Worm (Caenorhabditis elegans) whole organism, L1 larva: ENCODE results near the gene srh-295.

ENCODE experiments used
- C16A3.4 ChIP-seq: fragments of 150-350 bp; optimal IDR thresholded peaks from 2 replicates; lab custom pipeline; 2014; ENCODE audit warnings: missing biosample characterization, missing genetic modification characterization
- C34B4.2 ChIP-seq: sonication (generic microtip); optimal IDR thresholded peaks from 2 replicates; lab custom pipeline; 2017; ENCODE audit warnings: mild to moderate bottlenecking, missing genetic modification characterization, missing compliant biosample characterization
- F16B12.6 ChIP-seq: fragments of 150-350 bp; optimal IDR thresholded peaks from 2 replicates; lab custom pipeline; 2014; ENCODE audit warnings: missing biosample characterization, missing genetic modification characterization
- aha-1 ChIP-seq: fragments of 150-350 bp; optimal IDR thresholded peaks from 2 replicates; lab custom pipeline; 2014; ENCODE audit warnings: missing biosample characterization, missing genetic modification characterization
- aly-2 ChIP-seq: fragments of 150-350 bp; optimal IDR thresholded peaks from 2 replicates; lab custom pipeline; 2014; ENCODE audit warnings: missing biosample characterization, missing genetic modification characterization
- blmp-1 ChIP-seq: fragments of 150-350 bp; optimal IDR thresholded peaks from 2 replicates; lab custom pipeline; 2014; ENCODE audit warnings: missing biosample characterization, missing genetic modification characterization
- ceh-63 ChIP-seq: fragments of 200-800 bp; sonication (Bioruptor generic); optimal IDR thresholded peaks from 2 replicates; lab custom pipeline; 2018; ENCODE audit warnings: mild to moderate bottlenecking, missing genetic modification characterization, missing compliant biosample characterization
- ceh-90 ChIP-seq: sonication (generic microtip); optimal IDR thresholded peaks from 2 replicates; lab custom pipeline; 2016; ENCODE audit warnings: missing genetic modification characterization, missing compliant biosample characterization
- efl-1 ChIP-seq, 4 experiments: fragments of 150-350 bp; optimal IDR thresholded peaks in 3 of 4; peaks in 1 of 4; 1 replicate in 1 of 4; 2 replicates in 3 of 4; lab custom pipeline; 2014; ENCODE audit warnings: missing biosample characterization in 2 of 4, missing genetic modification characterization in 2 of 4, missing genetic modification reagents in 2 of 4
- egl-13 ChIP-seq: sonication (generic microtip); optimal IDR thresholded peaks from 2 replicates; lab custom pipeline; 2016; ENCODE audit warnings: missing genotype, missing genetic modification reagents, missing genetic modification characterization, missing compliant biosample characterization
- elt-2 ChIP-seq: sonication (generic microtip); optimal IDR thresholded peaks from 2 replicates; lab custom pipeline; 2016; ENCODE audit warnings: missing genetic modification characterization, mild to moderate bottlenecking, inconsistent platforms, missing compliant biosample characterization, missing genetic modification reagents
- elt-3 ChIP-seq, 6 experiments: fragments of 150-350 bp in 1 of 6; sonication (generic microtip); optimal IDR thresholded peaks; 2 replicates each; lab custom pipeline; 2017 to 2018; ENCODE audit warnings: missing biosample characterization in 6 of 6, missing genetic modification characterization in 6 of 6, inconsistent platforms in 1 of 6
- fos-1 ChIP-seq: fragments of 150-350 bp; optimal IDR thresholded peaks from 2 replicates; lab custom pipeline; 2014; ENCODE audit warnings: missing biosample characterization, missing genetic modification characterization
- grh-1 ChIP-seq: fragments of 200-800 bp; sonication (Bioruptor generic); IDR thresholded peaks from 2 replicates; pipeline ENCODE4 v1.3.6; 2022; ENCODE audit warnings: missing genetic modification reagents, missing genetic modification characterization, missing compliant biosample characterization
- hpl-2 ChIP-seq: fragments of 150-350 bp; optimal IDR thresholded peaks from 2 replicates; lab custom pipeline; 2014; ENCODE audit warnings: missing biosample characterization, missing genetic modification reagents, missing genetic modification characterization
- irx-1 ChIP-seq: sonication (generic microtip); optimal IDR thresholded peaks from 2 replicates; lab custom pipeline; 2016; ENCODE audit warnings: missing genetic modification characterization, missing compliant biosample characterization
- isw-1 ChIP-seq: fragments of 200-800 bp; sonication (Bioruptor generic); IDR thresholded peaks from 2 replicates; pipeline ENCODE4 v1.3.6; 2022; ENCODE audit warnings: missing genetic modification characterization, missing compliant biosample characterization
- lin-13 ChIP-seq: fragments of 150-350 bp; optimal IDR thresholded peaks from 2 replicates; lab custom pipeline; 2014; ENCODE audit warnings: missing biosample characterization, missing genetic modification reagents, missing genetic modification characterization
- lin-14 ChIP-seq: fragments of 200-800 bp; sonication (Bioruptor generic); optimal IDR thresholded peaks from 2 replicates; lab custom pipeline; 2018; ENCODE audit warnings: mild to moderate bottlenecking, missing genetic modification characterization, moderate library complexity, missing compliant biosample characterization
- lin-35 ChIP-seq, 2 experiments: fragments of 150-350 bp; optimal IDR thresholded peaks; 2 replicates each; lab custom pipeline; 2014; ENCODE audit warnings: missing biosample characterization in 2 of 2, missing genetic modification characterization in 2 of 2, missing genetic modification reagents in 2 of 2
- lsy-2 ChIP-seq, 2 experiments: fragments of 150-350 bp; optimal IDR thresholded peaks; 2 replicates each; lab custom pipeline; 2014; ENCODE audit warnings: missing biosample characterization in 2 of 2, missing genetic modification characterization in 2 of 2
- mdl-1 ChIP-seq, 2 experiments: fragments of 150-350 bp; optimal IDR thresholded peaks; 2 replicates each; lab custom pipeline; 2014 to 2017; ENCODE audit warnings: missing biosample characterization in 2 of 2, missing genetic modification characterization in 2 of 2, inconsistent platforms in 1 of 2
- mef-2 ChIP-seq: fragments of 150-350 bp; optimal IDR thresholded peaks from 2 replicates; lab custom pipeline; 2014; ENCODE audit warnings: missing biosample characterization, missing genetic modification characterization
- nhr-11 ChIP-seq: fragments of 150-350 bp; optimal IDR thresholded peaks from 2 replicates; lab custom pipeline; 2014; ENCODE audit warnings: missing biosample characterization, missing genetic modification characterization
- nhr-19 ChIP-seq: fragments of 200-800 bp; sonication (Bioruptor generic); conservative IDR thresholded peaks from 2 replicates; pipeline ENCODE4 v1.3.6; 2022; ENCODE audit warnings: missing genetic modification characterization, missing compliant biosample characterization
- nhr-20 ChIP-seq: sonication (generic microtip); optimal IDR thresholded peaks from 2 replicates; lab custom pipeline; 2016; ENCODE audit warnings: mild to moderate bottlenecking, missing genetic modification characterization, missing compliant biosample characterization
- nhr-47 ChIP-seq: sonication (generic microtip); optimal IDR thresholded peaks from 2 replicates; lab custom pipeline; 2016; ENCODE audit warnings: mild to moderate bottlenecking, missing genetic modification characterization, moderate library complexity, missing compliant biosample characterization
- nhr-77 ChIP-seq: fragments of 150-350 bp; optimal IDR thresholded peaks from 2 replicates; lab custom pipeline; 2014; ENCODE audit warnings: missing biosample characterization, missing genetic modification characterization
- nhr-85 ChIP-seq: sonication (generic microtip); peaks from one replicate; lab custom pipeline; 2016; ENCODE audit warnings: missing genetic modification characterization, inconsistent platforms, missing compliant biosample characterization
- pag-3 ChIP-seq: sonication (generic microtip); optimal IDR thresholded peaks from 2 replicates; lab custom pipeline; 2017; ENCODE audit warnings: missing genetic modification characterization, mild to moderate bottlenecking, missing compliant biosample characterization, antibody characterized with exemption, borderline replicate concordance; ENCODE audit not compliant: insufficient read depth
- pax-3 ChIP-seq: fragments of 200-800 bp; sonication (Bioruptor generic); optimal IDR thresholded peaks from 2 replicates; lab custom pipeline; 2018; ENCODE audit warnings: mild to moderate bottlenecking, missing genetic modification characterization, moderate library complexity, missing compliant biosample characterization
- skn-1 ChIP-seq: fragments of 150-350 bp; optimal IDR thresholded peaks from 2 replicates; lab custom pipeline; 2014; ENCODE audit warnings: missing biosample characterization, missing genetic modification characterization
- snpc-4 ChIP-seq: fragments of 150-350 bp; optimal IDR thresholded peaks from 2 replicates; lab custom pipeline; 2014; ENCODE audit warnings: missing biosample characterization, missing genetic modification characterization
- sptf-1 ChIP-seq: fragments of 150-350 bp; optimal IDR thresholded peaks from 2 replicates; lab custom pipeline; 2014; ENCODE audit warnings: missing biosample characterization, missing genetic modification characterization
- tbx-2 ChIP-seq: sonication (generic microtip); optimal IDR thresholded peaks from 2 replicates; lab custom pipeline; 2016; ENCODE audit warnings: missing genetic modification characterization, missing compliant biosample characterization
- unc-130 ChIP-seq: fragments of 150-350 bp; optimal IDR thresholded peaks from 2 replicates; lab custom pipeline; 2017; ENCODE audit warnings: missing biosample characterization, missing genetic modification characterization, inconsistent platforms
- unc-30 ChIP-seq: sonication (generic microtip); optimal IDR thresholded peaks from 2 replicates; lab custom pipeline; 2017; ENCODE audit warnings: missing biosample characterization, missing genetic modification characterization
- unc-62 ChIP-seq: fragments of 150-350 bp; optimal IDR thresholded peaks from 2 replicates; lab custom pipeline; 2014; ENCODE audit warnings: missing biosample characterization, missing genetic modification reagents, missing genetic modification characterization
- unc-98 ChIP-seq: fragments of 200-800 bp; sonication (Bioruptor generic); IDR thresholded peaks from 2 replicates; pipeline ENCODE4 v1.3.6; 2022; ENCODE audit warnings: missing genetic modification characterization, missing compliant biosample characterization
- vab-15 ChIP-seq: sonication (generic microtip); optimal IDR thresholded peaks from 2 replicates; lab custom pipeline; 2017; ENCODE audit warnings: missing genotype, mild to moderate bottlenecking, missing genetic modification characterization, missing compliant biosample characterization
- xbp-1 ChIP-seq: sonication (generic microtip); optimal IDR thresholded peaks from 2 replicates; lab custom pipeline; 2016; ENCODE audit warnings: missing genetic modification characterization, missing compliant biosample characterization
- zip-4 ChIP-seq: fragments of 200-800 bp; sonication (Bioruptor generic); optimal IDR thresholded peaks from 2 replicates; lab custom pipeline; 2018; ENCODE audit warnings: mild to moderate bottlenecking, missing genetic modification characterization, moderate library complexity, missing compliant biosample characterization

srh-295 gene

DNA sequence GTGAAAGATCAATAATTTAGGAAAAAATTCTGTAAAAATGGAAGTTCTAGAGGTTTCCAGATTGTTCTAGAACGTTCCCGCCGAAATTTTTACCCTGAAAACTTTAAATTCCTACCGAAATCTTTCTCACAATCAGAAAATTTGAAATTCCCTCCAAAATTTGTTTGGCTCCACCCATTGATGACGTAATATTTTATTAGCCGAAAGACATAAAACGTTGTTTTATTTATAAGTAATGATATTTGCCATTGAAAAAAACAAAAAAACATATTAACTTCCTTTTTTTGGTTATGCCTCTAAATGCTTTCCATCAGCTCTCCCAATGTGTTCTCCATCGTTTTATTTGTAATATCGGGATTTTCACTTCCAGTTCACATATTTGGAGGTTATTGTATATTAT lies at the start of gene srh-295:
Gene srh-295, plus strand, starts transcription at position 301 of the 400 bp plus-strand sequence.
- TF ChIP-seq zip-4, result no peak
- TF ChIP-seq elt-3 (tag; optimal IDR thresholded peaks at IDR 0.05; lab: Kevin White, UChicago), result no peak
- TF ChIP-seq vab-15, result no peak
- TF ChIP-seq ceh-90 (tag; lab: Kevin White, UChicago), result no peak
- TF ChIP-seq skn-1 (tag; lab: Kevin White, UChicago), result no peak
- TF ChIP-seq snpc-4, result no peak
- no peak for TF ChIP-seq elt-2 (tag; lab: Kevin White, UChicago)
- no peak for TF ChIP-seq xbp-1
- no peak for TF ChIP-seq F16B12.6 (tag; lab: Kevin White, UChicago)
- TF ChIP-seq nhr-19 (GFP tag; lab: Robert Waterston, UW), result no peak
- no peak for TF ChIP-seq pax-3 (tag; lab: Kevin White, UChicago)
- no peak for TF ChIP-seq hpl-2 (GFP tag; lab: Kevin White, UChicago)
- no peak for TF ChIP-seq irx-1 (tag; lab: Kevin White, UChicago)
- TF ChIP-seq nhr-77 (tag; lab: Kevin White, UChicago), result no peak
- no peak for TF ChIP-seq lsy-2 (tag; optimal IDR thresholded peaks at IDR 0.05; lab: Kevin White, UChicago)
- TF ChIP-seq efl-1 (optimal IDR thresholded peaks at IDR 0.05; lab: Kevin White, UChicago), result no peak
- TF ChIP-seq efl-1 (GFP tag; optimal IDR thresholded peaks at IDR 0.05 in 1 of 2; lab: Kevin White, UChicago), result no peak
- no peak for TF ChIP-seq egl-13 (tag; lab: Kevin White, UChicago)
- no peak for TF ChIP-seq isw-1 (GFP tag; lab: Robert Waterston, UW)
- TF ChIP-seq, all 84 proteins: peak for 0

DNA sequence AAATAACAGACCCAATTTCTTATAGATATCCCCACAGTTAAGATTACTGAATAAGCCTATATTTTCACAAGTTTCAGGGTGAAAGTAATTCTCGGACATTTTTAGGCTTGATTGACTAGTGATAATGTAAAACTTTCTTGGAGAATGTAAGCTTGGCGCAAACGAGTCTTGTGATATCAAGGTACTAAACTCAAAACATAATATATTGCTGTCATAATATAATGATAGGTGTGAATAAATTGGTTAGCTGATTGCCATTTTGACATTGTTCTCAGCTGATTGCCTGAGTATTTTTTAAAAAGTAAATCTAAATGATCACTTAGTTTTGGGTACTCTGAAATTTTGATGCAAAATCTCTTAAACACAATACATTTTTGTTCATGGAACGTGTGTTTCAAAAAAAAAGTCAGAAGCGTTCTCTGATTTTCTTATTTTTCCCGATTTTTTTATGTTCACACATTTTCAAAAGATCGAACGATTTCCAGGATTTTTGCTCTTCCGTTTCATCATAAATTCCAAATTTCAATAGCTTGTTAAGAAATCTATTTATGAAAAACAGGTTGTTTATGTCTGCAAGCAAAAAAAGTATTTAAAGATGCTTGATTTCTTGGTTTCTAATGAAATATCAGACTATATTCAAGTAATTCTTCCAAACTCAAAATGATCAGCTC lies 49.0 kb upstream of the srh-295 start, which contains the start of the genes srw-19 and srx-51:
Gene srw-19, minus strand, starts transcription at position 101 of the 671 bp plus-strand sequence.
Gene srx-51, plus strand, starts transcription at position 621 of the 671 bp plus-strand sequence.
- TF ChIP-seq lin-14 (GFP tag; lab: Kevin White, UChicago) (no peak), ceh-63 (GFP tag; lab: Kevin White, UChicago) (no peak), snpc-4 (no peak), mdl-1 (tag; optimal IDR thresholded peaks at IDR 0.05; lab: Kevin White, UChicago) (no peak), unc-30 (tag; lab: Kevin White, UChicago) (no peak), C34B4.2 (tag; lab: Kevin White, UChicago) (no peak), sptf-1 (tag; lab: Kevin White, UChicago) (no peak), unc-130 (tag; lab: Kevin White, UChicago) (no peak), blmp-1 (no peak), zip-4 (no peak), pag-3 (tag; lab: Kevin White, UChicago) (no peak), grh-1 (no peak), pax-3 (tag; lab: Kevin White, UChicago) (no peak), lin-35 (GFP tag; optimal IDR thresholded peaks at IDR 0.05; lab: Kevin White, UChicago) (no peak), unc-98 (GFP tag; lab: Robert Waterston, UW) (no peak), nhr-47 (no peak)
- TF ChIP-seq, all 84 proteins: peak for 0

DNA sequence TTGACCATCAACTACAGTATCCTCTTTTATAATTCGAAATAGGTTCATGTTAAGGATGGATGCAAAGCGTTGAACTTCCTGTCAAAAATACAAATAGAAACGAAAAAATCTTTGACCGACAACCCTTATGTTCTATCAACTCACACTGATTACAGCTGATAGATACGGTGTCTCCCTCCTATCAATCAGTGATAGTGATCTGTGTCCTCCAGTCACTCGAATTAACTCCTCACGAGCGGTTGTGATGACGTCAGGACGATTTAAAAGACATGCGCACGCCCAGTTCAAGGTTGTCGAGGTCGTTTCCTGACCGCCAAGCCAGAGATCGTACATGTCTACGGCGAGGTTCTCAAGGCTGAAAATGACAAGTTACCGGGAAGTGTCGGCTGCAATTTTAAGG lies 44.4 kb upstream of the srh-295 start:
- TF ChIP-seq efl-1 (optimal IDR thresholded peaks at IDR 0.05; lab: Kevin White, UChicago) (no peak), efl-1 (GFP tag; optimal IDR thresholded peaks at IDR 0.05 in 1 of 2; lab: Kevin White, UChicago) (peak in 1 of 2 experiments; percentile 88), elt-3 (tag; optimal IDR thresholded peaks at IDR 0.05; lab: Kevin White, UChicago) (peak; percentile 28 to 88 (median 78)), mef-2 (no peak), nhr-85 (tag; lab: Kevin White, UChicago) (peak; percentile 83), nhr-20 (tag; lab: Kevin White, UChicago) (peak; percentile 42), aly-2 (tag; lab: Kevin White, UChicago) (no peak)

DNA sequence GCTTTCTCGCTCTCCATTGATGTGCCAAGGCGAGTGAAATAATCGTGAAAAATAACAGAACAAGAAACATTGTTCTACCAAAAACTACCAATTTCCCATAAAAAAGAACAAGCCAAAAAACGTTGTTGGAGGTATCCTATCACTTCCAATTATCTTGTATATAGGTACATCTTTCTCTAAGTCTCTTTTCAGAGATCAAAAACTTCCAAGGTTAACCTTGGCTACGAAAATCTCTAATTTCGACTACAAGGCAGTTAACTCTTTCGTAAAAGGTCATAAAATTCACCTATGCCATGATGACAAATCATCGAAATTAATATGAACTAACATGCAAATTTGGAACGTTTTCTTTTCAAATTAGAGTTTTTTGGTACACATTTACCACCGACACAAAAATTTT lies 42.6 kb upstream of the srh-295 start, which contains the start of gene cyp-34A1:
Gene cyp-34A1, minus strand, starts transcription at position 101 of the 400 bp plus-strand sequence.
- no peak for TF ChIP-seq unc-30 (tag; lab: Kevin White, UChicago)
- TF ChIP-seq elt-2 (tag; lab: Kevin White, UChicago), result no peak
- no peak for TF ChIP-seq unc-62 (GFP tag; lab: Kevin White, UChicago)
- no peak for TF ChIP-seq nhr-11 (tag; lab: Kevin White, UChicago)
- TF ChIP-seq snpc-4, result no peak
- no peak for TF ChIP-seq blmp-1
- TF ChIP-seq lin-14 (GFP tag; lab: Kevin White, UChicago), result no peak
- no peak for TF ChIP-seq aha-1
- no peak for TF ChIP-seq nhr-47
- TF ChIP-seq lin-13 (GFP tag; lab: Kevin White, UChicago), result no peak
- TF ChIP-seq unc-98 (GFP tag; lab: Robert Waterston, UW), result no peak
- no peak for TF ChIP-seq efl-1 (optimal IDR thresholded peaks at IDR 0.05; lab: Kevin White, UChicago)
- no peak for TF ChIP-seq efl-1 (GFP tag; optimal IDR thresholded peaks at IDR 0.05 in 1 of 2; lab: Kevin White, UChicago)
- TF ChIP-seq fos-1 (tag; lab: Kevin White, UChicago), result no peak
- TF ChIP-seq tbx-2, result no peak
- no peak for TF ChIP-seq ceh-63 (GFP tag; lab: Kevin White, UChicago)
- TF ChIP-seq C16A3.4 (tag; lab: Kevin White, UChicago), result no peak
